Worm (Caenorhabditis elegans): ENCODE results near the gene srw-69.

- TF ChIP-seq lin-29 (GFP tag; IDR thresholded peaks at IDR 0.05) (no peak), lin-39 (tag; optimal IDR thresholded peaks at IDR 0.05) (no peak), R02D3.7 (tag; optimal IDR thresholded peaks at IDR 0.05) (no peak), lin-15B (tag; optimal IDR thresholded peaks at IDR 0.05) (no peak), skn-1 (tag; optimal IDR thresholded peaks at IDR 0.05) (no peak), zag-1 (tag; optimal IDR thresholded peaks at IDR 0.05) (no peak), lsy-2 (tag; optimal IDR thresholded peaks at IDR 0.05) (no peak), lir-3 (tag; optimal IDR thresholded peaks at IDR 0.05) (no peak)
Observed at ce11 chrV:7409599-7409998, 19.2 kb downstream of the srw-69 start, which contains the start of gene R13D7.2.
